Worm (Caenorhabditis elegans): ENCODE data around the gene nspb-10.

DNA sequence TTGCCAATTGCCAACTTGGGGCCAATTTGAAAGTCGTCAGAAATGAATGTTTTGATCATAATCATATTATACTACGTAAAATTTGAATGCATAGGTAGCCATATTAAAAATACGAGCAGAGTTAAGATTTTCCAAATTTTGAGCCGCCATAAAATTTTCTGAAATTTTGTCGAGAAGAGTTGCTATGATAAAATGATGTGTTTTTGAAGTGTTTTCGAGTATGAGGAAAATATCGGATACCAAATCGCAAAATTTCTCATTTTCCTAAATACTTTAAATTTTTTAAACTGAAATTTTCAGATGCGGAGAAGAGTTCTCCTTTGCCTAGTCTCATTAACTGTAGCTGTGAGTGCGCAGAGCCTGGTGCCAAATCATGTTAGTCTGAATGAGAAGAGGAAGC is 39.3 kb upstream of the nspb-10 start, which contains the start of gene tag-297:
- no peak for TF ChIP-seq nhr-19 (GFP tag; conservative IDR thresholded peaks at IDR 0.05)
- no peak for TF ChIP-seq pag-3 (tag; optimal IDR thresholded peaks at IDR 0.05; ENCODE audit: borderline replicate concordance, insufficient read depth)
- TF ChIP-seq mep-1 (tag; optimal IDR thresholded peaks at IDR 0.05) = no peak
- no peak for TF ChIP-seq lin-15B (tag; optimal IDR thresholded peaks at IDR 0.05)
- TF ChIP-seq rnt-1 (tag; optimal IDR thresholded peaks at IDR 0.05) = no peak
- TF ChIP-seq pqm-1 (tag; optimal IDR thresholded peaks at IDR 0.05) = no peak
- no peak for TF ChIP-seq nhr-76 (tag; optimal IDR thresholded peaks at IDR 0.05)
- no peak for TF ChIP-seq fkh-10 (GFP tag; optimal IDR thresholded peaks at IDR 0.05)
- no peak for TF ChIP-seq unc-86 (tag; optimal IDR thresholded peaks at IDR 0.05)
- TF ChIP-seq lin-13 (GFP tag; optimal IDR thresholded peaks at IDR 0.05) = no peak
- TF ChIP-seq snpc-4 (tag; optimal IDR thresholded peaks at IDR 0.05) = no peak
- no peak for TF ChIP-seq lsy-2 (tag; optimal IDR thresholded peaks at IDR 0.05)

All from whole organism, L1 larva.